Fruit fly (Drosophila melanogaster) whole organism, adult: Measurements from ENCODE around the gene CG15423.

ENCODE experiments used
- CG12768 ChIP-seq: fragments of 200-800 bp; sonication (Bioruptor generic); optimal IDR thresholded peaks from 2 replicates; lab custom pipeline; 2017; ENCODE audit warnings: missing biosample characterization, missing genetic modification characterization, mild to moderate bottlenecking, moderate library complexity, missing genetic modification reagents
- CG14711 ChIP-seq: fragments of 200-800 bp; sonication (Bioruptor generic); optimal IDR thresholded peaks from 2 replicates; lab custom pipeline; 2018; ENCODE audit warnings: missing biosample characterization, mild to moderate bottlenecking, missing genetic modification characterization, moderate library complexity
- Crg-1 ChIP-seq: fragments of 200-800 bp; sonication (Bioruptor generic); optimal IDR thresholded peaks from 2 replicates; lab custom pipeline; 2016; ENCODE audit warnings: missing biosample characterization, missing genetic modification characterization
- Mnt ChIP-seq: fragments of 200-800 bp; sonication (Bioruptor generic); optimal IDR thresholded peaks from 2 replicates; lab custom pipeline; 2016; ENCODE audit warnings: missing biosample characterization, mild to moderate bottlenecking, missing genetic modification characterization
- cnc ChIP-seq, 2 experiments: fragments of >200 bp; optimal IDR thresholded peaks; 2 replicates each; lab custom pipeline; 2017
- tj ChIP-seq: fragments of 200-800 bp; sonication (Bioruptor generic); optimal IDR thresholded peaks from 3 replicates; lab custom pipeline; 2017; ENCODE audit warnings: missing biosample characterization, mild to moderate bottlenecking, missing genetic modification characterization, moderate library complexity
- toe ChIP-seq: fragments of 200-800 bp; sonication (Bioruptor generic); optimal IDR thresholded peaks from 2 replicates; lab custom pipeline; 2016; ENCODE audit warnings: missing biosample characterization, missing genetic modification characterization

dm6 chr2L:4028026-4028425 is 22.2 kb downstream of the CG15423 start:
- TF ChIP-seq tj (GFP tag; lab: Kevin White, UChicago) (no peak), toe (GFP tag; lab: Kevin White, UChicago) (no peak), Mnt (GFP tag; lab: Kevin White, UChicago) (no peak), cnc (optimal IDR thresholded peaks at IDR 0.05; lab: Kevin White, UChicago) (no peak), Crg-1 (GFP tag; lab: Kevin White, UChicago) (no peak), CG12768 (GFP tag; lab: Kevin White, UChicago) (no peak), CG14711 (tag; lab: Kevin White, UChicago) (no peak)
